Worm (Caenorhabditis elegans): ENCODE results near the gene Y75B8A.39.

Y75B8A.39 gene

ce11 chrIII:12356588-12356987 is 43.6 kb downstream of the Y75B8A.39 start:
- no peak for TF ChIP-seq alr-1 (tag; optimal IDR thresholded peaks at IDR 0.05)
- no peak for TF ChIP-seq ceh-16 (tag; optimal IDR thresholded peaks at IDR 0.05)
- no peak for TF ChIP-seq aly-2 (tag; optimal IDR thresholded peaks at IDR 0.05)
- no peak for TF ChIP-seq nhr-77 (tag; optimal IDR thresholded peaks at IDR 0.05)
- no peak for TF ChIP-seq lin-39 (tag; optimal IDR thresholded peaks at IDR 0.05)
- TF ChIP-seq lin-13 (GFP tag; optimal IDR thresholded peaks at IDR 0.05): no peak
- no peak for TF ChIP-seq sem-4 (tag; optimal IDR thresholded peaks at IDR 0.05)
- TF ChIP-seq mab-5 (tag; optimal IDR thresholded peaks at IDR 0.05): no peak
- no peak for TF ChIP-seq ZK546.5 (tag; optimal IDR thresholded peaks at IDR 0.05)
- TF ChIP-seq zag-1 (tag; optimal IDR thresholded peaks at IDR 0.05): no peak
- TF ChIP-seq peb-1 (tag; optimal IDR thresholded peaks at IDR 0.05): no peak
- no peak for TF ChIP-seq ztf-1 (GFP tag; conservative IDR thresholded peaks at IDR 0.05)
- no peak for TF ChIP-seq blmp-1 (tag; optimal IDR thresholded peaks at IDR 0.05; ENCODE audit: insufficient read depth)
- TF ChIP-seq elt-3 (tag; optimal IDR thresholded peaks at IDR 0.05): no peak
- TF ChIP-seq elt-1 (tag; optimal IDR thresholded peaks at IDR 0.05): no peak
- no peak for TF ChIP-seq nhr-129 (tag; optimal IDR thresholded peaks at IDR 0.05)

ce11 chrIII:12358461-12358860 is 45.5 kb downstream of the Y75B8A.39 start, which contains the start of gene Y75B8A.32:
Gene Y75B8A.32, minus strand, starts transcription at chrIII:12358561.
- no peak for TF ChIP-seq elt-1 (tag; optimal IDR thresholded peaks at IDR 0.05)
- TF ChIP-seq gmeb-1 (tag; optimal IDR thresholded peaks at IDR 0.05): no peak
- TF ChIP-seq ZK546.5 (tag; optimal IDR thresholded peaks at IDR 0.05): no peak
- TF ChIP-seq mab-5 (tag; optimal IDR thresholded peaks at IDR 0.05): no peak
- no peak for TF ChIP-seq nhr-12 (tag; optimal IDR thresholded peaks at IDR 0.05)
- no peak for TF ChIP-seq F13H6.1 (tag; optimal IDR thresholded peaks at IDR 0.05)
- TF ChIP-seq lin-11 (tag; optimal IDR thresholded peaks at IDR 0.05): no peak
- TF ChIP-seq fos-1 (tag; optimal IDR thresholded peaks at IDR 0.05): no peak
- TF ChIP-seq zag-1 (tag; optimal IDR thresholded peaks at IDR 0.05): no peak
- TF ChIP-seq dmd-4 (tag; optimal IDR thresholded peaks at IDR 0.05): no peak
- no peak for TF ChIP-seq sma-9 (GFP tag; optimal IDR thresholded peaks at IDR 0.05)
- TF ChIP-seq sma-9 (tag; optimal IDR thresholded peaks at IDR 0.05): no peak
- TF ChIP-seq ceh-82 (tag; optimal IDR thresholded peaks at IDR 0.05): no peak
- TF ChIP-seq sma-3 (GFP tag; optimal IDR thresholded peaks at IDR 0.05): no peak
- TF ChIP-seq egl-27 (tag; optimal IDR thresholded peaks at IDR 0.05): no peak
- no peak for TF ChIP-seq ceh-16 (tag; optimal IDR thresholded peaks at IDR 0.05)
- no peak for TF ChIP-seq ama-1 (optimal IDR thresholded peaks at IDR 0.05)
- no peak for TF ChIP-seq ztf-11 (tag; optimal IDR thresholded peaks at IDR 0.05)
- no peak for TF ChIP-seq nhr-23 (tag; optimal IDR thresholded peaks at IDR 0.05)
- no peak for TF ChIP-seq elt-3 (tag; optimal IDR thresholded peaks at IDR 0.05)

ce11 chrIII:12359265-12359664 is 46.3 kb downstream of the Y75B8A.39 start, which contains the start of gene Y75B8A.34:
Gene Y75B8A.34, plus strand, starts transcription at chrIII:12359565.
- TF ChIP-seq egl-27 (tag; optimal IDR thresholded peaks at IDR 0.05) (no peak), nhr-12 (tag; optimal IDR thresholded peaks at IDR 0.05) (no peak), nhr-10 (tag; optimal IDR thresholded peaks at IDR 0.05) (no peak)
